Fruit fly (Drosophila melanogaster): ENCODE measurements around the gene CG5866.

dm6 chr3R:17433117-17433516 is 17.6 kb downstream of the CG5866 start:
- TF ChIP-seq Hr39 (GFP tag; optimal IDR thresholded peaks at IDR 0.05) = no peak
- no peak for TF ChIP-seq Gug (GFP tag; IDR thresholded peaks at IDR 0.05)
- no peak for TF ChIP-seq topi (GFP tag; optimal IDR thresholded peaks at IDR 0.05)
- no peak for TF ChIP-seq CG11902 (GFP tag; optimal IDR thresholded peaks at IDR 0.05)
- TF ChIP-seq Ets96B (tag; optimal IDR thresholded peaks at IDR 0.05) = no peak
